Worm (Caenorhabditis elegans) whole organism, L1 larva: ENCODE data around the gene ckr-2.

Experiments
- C16A3.4 ChIP-seq: fragments of 150-350 bp; optimal IDR thresholded peaks from 2 replicates; lab custom pipeline; 2014; ENCODE audit warnings: missing biosample characterization, missing genetic modification characterization
- C34B4.2 ChIP-seq: sonication (generic microtip); optimal IDR thresholded peaks from 2 replicates; lab custom pipeline; 2017; ENCODE audit warnings: mild to moderate bottlenecking, missing genetic modification characterization, missing compliant biosample characterization
- Y116A8C.19 ChIP-seq: sonication (generic microtip); optimal IDR thresholded peaks from 2 replicates; lab custom pipeline; 2016; ENCODE audit warnings: missing compliant biosample characterization, missing genetic modification characterization, borderline replicate concordance
- aha-1 ChIP-seq: fragments of 150-350 bp; optimal IDR thresholded peaks from 2 replicates; lab custom pipeline; 2014; ENCODE audit warnings: missing biosample characterization, missing genetic modification characterization
- ceh-8 ChIP-seq: fragments of 200-800 bp; sonication (Bioruptor generic); optimal IDR thresholded peaks from 2 replicates; lab custom pipeline; 2018; ENCODE audit warnings: mild to moderate bottlenecking, missing genetic modification characterization, moderate library complexity, missing compliant biosample characterization
- ceh-82 ChIP-seq, 3 experiments: fragments of 150-350 bp in 1 of 3; sonication (generic microtip) in 2 of 3; optimal IDR thresholded peaks; 2 replicates each; lab custom pipeline; 2014 to 2017; ENCODE audit warnings: missing biosample characterization in 3 of 3, missing genetic modification characterization in 3 of 3
- ceh-88 ChIP-seq: fragments of 200-800 bp; sonication (Bioruptor generic); IDR thresholded peaks from 2 replicates; pipeline ENCODE4 v1.3.6; 2022; ENCODE audit warnings: missing genetic modification characterization, missing compliant biosample characterization
- ceh-90 ChIP-seq: sonication (generic microtip); optimal IDR thresholded peaks from 2 replicates; lab custom pipeline; 2016; ENCODE audit warnings: missing genetic modification characterization, missing compliant biosample characterization
- dsc-1 ChIP-seq: sonication (generic microtip); optimal IDR thresholded peaks from 2 replicates; lab custom pipeline; 2016; ENCODE audit warnings: mild to moderate bottlenecking, missing genetic modification characterization, missing compliant biosample characterization
- efl-3 ChIP-seq: fragments of 200-800 bp; sonication (Bioruptor generic); optimal IDR thresholded peaks from 2 replicates; lab custom pipeline; 2018; ENCODE audit warnings: mild to moderate bottlenecking, missing genetic modification characterization, missing compliant biosample characterization
- egl-13 ChIP-seq: sonication (generic microtip); optimal IDR thresholded peaks from 2 replicates; lab custom pipeline; 2016; ENCODE audit warnings: missing genotype, missing genetic modification reagents, missing genetic modification characterization, missing compliant biosample characterization
- egl-27 ChIP-seq, 2 experiments: fragments of 150-350 bp in 1 of 2; sonication (generic microtip); optimal IDR thresholded peaks; 3 replicates each; lab custom pipeline; 2017 to 2018; ENCODE audit warnings: missing biosample characterization in 2 of 2, missing genetic modification characterization in 2 of 2, missing genetic modification reagents in 2 of 2
- ets-5 ChIP-seq: fragments of 200-800 bp; sonication (Bioruptor generic); IDR thresholded peaks from 2 replicates; pipeline ENCODE4 v1.3.6; 2022; ENCODE audit warnings: missing genetic modification characterization, missing compliant biosample characterization
- fos-1 ChIP-seq: fragments of 150-350 bp; optimal IDR thresholded peaks from 2 replicates; lab custom pipeline; 2014; ENCODE audit warnings: missing biosample characterization, missing genetic modification characterization
- grh-1 ChIP-seq: fragments of 200-800 bp; sonication (Bioruptor generic); IDR thresholded peaks from 2 replicates; pipeline ENCODE4 v1.3.6; 2022; ENCODE audit warnings: missing genetic modification reagents, missing genetic modification characterization, missing compliant biosample characterization
- hlh-17 ChIP-seq: fragments of 200-800 bp; sonication (Bioruptor generic); optimal IDR thresholded peaks from 2 replicates; lab custom pipeline; 2018; ENCODE audit warnings: missing genetic modification characterization, mild to moderate bottlenecking, missing compliant biosample characterization, moderate library complexity, borderline replicate concordance
- hlh-4 ChIP-seq: sonication (generic microtip); optimal IDR thresholded peaks from 2 replicates; lab custom pipeline; 2016; ENCODE audit warnings: mild to moderate bottlenecking, missing genetic modification characterization, missing compliant biosample characterization
- hpl-2 ChIP-seq: fragments of 150-350 bp; optimal IDR thresholded peaks from 2 replicates; lab custom pipeline; 2014; ENCODE audit warnings: missing biosample characterization, missing genetic modification reagents, missing genetic modification characterization
- irx-1 ChIP-seq: sonication (generic microtip); optimal IDR thresholded peaks from 2 replicates; lab custom pipeline; 2016; ENCODE audit warnings: missing genetic modification characterization, missing compliant biosample characterization
- lin-13 ChIP-seq: fragments of 150-350 bp; optimal IDR thresholded peaks from 2 replicates; lab custom pipeline; 2014; ENCODE audit warnings: missing biosample characterization, missing genetic modification reagents, missing genetic modification characterization
- lin-14 ChIP-seq: fragments of 200-800 bp; sonication (Bioruptor generic); optimal IDR thresholded peaks from 2 replicates; lab custom pipeline; 2018; ENCODE audit warnings: mild to moderate bottlenecking, missing genetic modification characterization, moderate library complexity, missing compliant biosample characterization
- lin-15B ChIP-seq: fragments of 150-350 bp; sonication (generic microtip); optimal IDR thresholded peaks from 3 replicates; lab custom pipeline; 2014; ENCODE audit warnings: missing biosample characterization, missing genetic modification characterization
- lin-35 ChIP-seq, 2 experiments: fragments of 150-350 bp; optimal IDR thresholded peaks; 2 replicates each; lab custom pipeline; 2014; ENCODE audit warnings: missing biosample characterization in 2 of 2, missing genetic modification characterization in 2 of 2, missing genetic modification reagents in 2 of 2
- lin-39 ChIP-seq: fragments of 150-350 bp; optimal IDR thresholded peaks from 2 replicates; lab custom pipeline; 2014; ENCODE audit warnings: missing biosample characterization, missing genetic modification reagents, missing genetic modification characterization
- lir-3 ChIP-seq: sonication (generic microtip); optimal IDR thresholded peaks from 2 replicates; lab custom pipeline; 2016; ENCODE audit warnings: mild to moderate bottlenecking, missing genetic modification characterization, moderate library complexity, missing compliant biosample characterization; ENCODE audit not compliant: poor library complexity
- mab-9 ChIP-seq: fragments of 200-800 bp; sonication (Bioruptor generic); IDR thresholded peaks from 2 replicates; pipeline ENCODE4 v1.3.6; 2022; ENCODE audit warnings: missing genetic modification reagents, missing genetic modification characterization, missing compliant biosample characterization
- mep-1 ChIP-seq: fragments of 150-350 bp; optimal IDR thresholded peaks from 2 replicates; lab custom pipeline; 2014; ENCODE audit warnings: missing biosample characterization, missing genetic modification characterization
- nhr-12 ChIP-seq: sonication (generic microtip); optimal IDR thresholded peaks from 2 replicates; lab custom pipeline; 2017; ENCODE audit warnings: missing biosample characterization, missing genetic modification characterization
- nhr-19 ChIP-seq: fragments of 200-800 bp; sonication (Bioruptor generic); conservative IDR thresholded peaks from 2 replicates; pipeline ENCODE4 v1.3.6; 2022; ENCODE audit warnings: missing genetic modification characterization, missing compliant biosample characterization
- nhr-28 ChIP-seq: fragments of 150-350 bp; optimal IDR thresholded peaks from 2 replicates; lab custom pipeline; 2014; ENCODE audit warnings: missing biosample characterization, missing genetic modification characterization
- nhr-71 ChIP-seq: sonication (generic microtip); optimal IDR thresholded peaks from 2 replicates; lab custom pipeline; 2016; ENCODE audit warnings: mild to moderate bottlenecking, missing genetic modification characterization, moderate library complexity, missing compliant biosample characterization
- nhr-76 ChIP-seq: sonication (generic microtip); optimal IDR thresholded peaks from 2 replicates; lab custom pipeline; 2017; ENCODE audit warnings: missing biosample characterization, missing genetic modification characterization
- nhr-77 ChIP-seq: fragments of 150-350 bp; optimal IDR thresholded peaks from 2 replicates; lab custom pipeline; 2014; ENCODE audit warnings: missing biosample characterization, missing genetic modification characterization
- nhr-84 ChIP-seq: sonication (generic microtip); optimal IDR thresholded peaks from 2 replicates; lab custom pipeline; 2017; ENCODE audit warnings: missing biosample characterization, missing genetic modification characterization
- nhr-85 ChIP-seq: sonication (generic microtip); peaks from one replicate; lab custom pipeline; 2016; ENCODE audit warnings: missing genetic modification characterization, inconsistent platforms, missing compliant biosample characterization
- rnt-1 ChIP-seq: sonication (generic microtip); optimal IDR thresholded peaks from 2 replicates; lab custom pipeline; 2016; ENCODE audit warnings: mild to moderate bottlenecking, missing genetic modification characterization, moderate library complexity, missing compliant biosample characterization
- skn-1 ChIP-seq: fragments of 150-350 bp; optimal IDR thresholded peaks from 2 replicates; lab custom pipeline; 2014; ENCODE audit warnings: missing biosample characterization, missing genetic modification characterization
- snpc-4 ChIP-seq: fragments of 150-350 bp; optimal IDR thresholded peaks from 2 replicates; lab custom pipeline; 2014; ENCODE audit warnings: missing biosample characterization, missing genetic modification characterization
- snu-23 ChIP-seq: sonication (generic microtip); optimal IDR thresholded peaks from 2 replicates; lab custom pipeline; 2016; ENCODE audit warnings: missing genetic modification characterization, missing compliant biosample characterization
- sptf-1 ChIP-seq: fragments of 150-350 bp; optimal IDR thresholded peaks from 2 replicates; lab custom pipeline; 2014; ENCODE audit warnings: missing biosample characterization, missing genetic modification characterization
- swsn-7 ChIP-seq: sonication (generic microtip); optimal IDR thresholded peaks from 2 replicates; lab custom pipeline; 2016; ENCODE audit warnings: missing genetic modification characterization, missing compliant biosample characterization
- tlp-1 ChIP-seq: fragments of 150-350 bp; optimal IDR thresholded peaks from 2 replicates; lab custom pipeline; 2014; ENCODE audit warnings: missing biosample characterization, missing genetic modification characterization
- unc-130 ChIP-seq: fragments of 150-350 bp; optimal IDR thresholded peaks from 2 replicates; lab custom pipeline; 2017; ENCODE audit warnings: missing biosample characterization, missing genetic modification characterization, inconsistent platforms
- unc-62 ChIP-seq: fragments of 150-350 bp; optimal IDR thresholded peaks from 2 replicates; lab custom pipeline; 2014; ENCODE audit warnings: missing biosample characterization, missing genetic modification reagents, missing genetic modification characterization
- unc-98 ChIP-seq: fragments of 200-800 bp; sonication (Bioruptor generic); IDR thresholded peaks from 2 replicates; pipeline ENCODE4 v1.3.6; 2022; ENCODE audit warnings: missing genetic modification characterization, missing compliant biosample characterization
- zag-1 ChIP-seq: fragments of 150-350 bp; optimal IDR thresholded peaks from 2 replicates; lab custom pipeline; 2014; ENCODE audit warnings: missing biosample characterization, missing genetic modification characterization
- ztf-11 ChIP-seq, 2 experiments: sonication (generic microtip); optimal IDR thresholded peaks; 2 replicates each; lab custom pipeline; 2016 to 2017; ENCODE audit warnings: missing genetic modification characterization in 2 of 2, missing biosample characterization in 1 of 2, missing compliant biosample characterization in 1 of 2

Gene ckr-2

DNA sequence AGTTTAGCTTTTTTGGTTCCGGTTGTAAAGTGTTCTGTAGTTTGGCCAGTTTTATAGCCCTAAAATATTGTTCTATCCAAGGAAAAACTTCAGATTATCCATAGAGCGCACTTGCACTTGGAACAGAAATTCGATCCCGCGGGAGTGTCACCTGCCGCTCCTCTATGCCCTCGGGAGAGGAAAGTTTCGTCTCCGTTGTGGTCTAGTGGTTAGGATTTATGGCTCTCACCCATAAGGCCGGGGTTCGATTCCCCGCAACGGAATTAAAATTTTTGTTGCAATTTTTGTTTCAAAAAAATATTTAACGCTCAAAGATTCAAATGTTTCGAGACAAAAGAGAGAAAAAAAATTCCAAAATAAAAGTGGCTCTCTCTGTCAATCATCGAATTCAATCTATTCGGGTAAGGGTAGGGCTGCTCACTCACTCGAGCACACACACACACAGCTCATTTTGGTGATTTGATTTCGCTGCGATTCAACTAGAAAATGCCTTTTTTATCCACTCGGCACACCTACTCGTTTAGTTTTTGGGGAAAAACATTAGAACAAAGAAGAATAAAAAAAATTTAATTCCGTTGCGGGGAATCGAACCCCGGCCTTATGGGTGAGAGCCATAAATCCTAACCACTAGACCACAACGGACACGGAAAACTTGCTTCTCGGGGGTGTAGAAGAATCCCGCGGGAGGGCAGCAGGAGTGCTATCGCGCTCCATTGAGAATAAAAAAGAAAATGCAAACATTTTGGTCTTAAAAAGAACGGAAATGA, 11.1 kb upstream of the ckr-2 start (continued):
- TF ChIP-seq lin-14 (GFP tag; lab: Kevin White, UChicago) (peak; percentile 25), nhr-84 (tag; lab: Kevin White, UChicago) (no peak), lin-15B (tag; lab: Kevin White, UChicago) (peak; percentile 5), egl-13 (tag; lab: Kevin White, UChicago) (no peak), nhr-71 (tag; lab: Kevin White, UChicago) (peak; percentile 52), C16A3.4 (tag; lab: Kevin White, UChicago) (peak; percentile 23), lin-39 (tag; lab: Kevin White, UChicago) (no peak), ztf-11 (tag; optimal IDR thresholded peaks at IDR 0.05; lab: Kevin White, UChicago) (no peak), hlh-4 (no peak), efl-3 (GFP tag; lab: Kevin White, UChicago) (no peak), hpl-2 (GFP tag; lab: Kevin White, UChicago) (no peak), mep-1 (peak; percentile 2), dsc-1 (no peak), ceh-88 (no peak), aha-1 (tag; lab: Kevin White, UChicago) (no peak), irx-1 (tag; lab: Kevin White, UChicago) (no peak), ceh-82 (tag; optimal IDR thresholded peaks at IDR 0.05; lab: Kevin White, UChicago) (peak in 1 of 3 experiments; percentile 19), snu-23 (GFP tag; lab: Kevin White, UChicago) (peak; percentile 54), nhr-76 (tag; lab: Kevin White, UChicago) (no peak), lir-3 (tag; lab: Kevin White, UChicago) (no peak), sptf-1 (no peak), nhr-28 (tag; lab: Kevin White, UChicago) (no peak), ets-5 (GFP tag; lab: Robert Waterston, UW) (no peak), snpc-4 (tag; lab: Kevin White, UChicago) (no peak), zag-1 (tag; lab: Kevin White, UChicago) (no peak), ceh-8 (GFP tag; lab: Kevin White, UChicago) (no peak), nhr-12 (tag; lab: Kevin White, UChicago) (no peak), rnt-1 (tag; lab: Kevin White, UChicago) (peak; percentile 83), unc-98 (no peak), mab-9 (no peak), swsn-7 (tag; lab: Kevin White, UChicago) (peak; percentile 3), Y116A8C.19 (no peak), hlh-17 (GFP tag; lab: Kevin White, UChicago) (no peak), fos-1 (tag; lab: Kevin White, UChicago) (no peak), nhr-19 (peak; percentile 64), lin-13 (peak; percentile 20), skn-1 (tag; lab: Kevin White, UChicago) (no peak), tlp-1 (tag; lab: Kevin White, UChicago) (no peak), unc-62 (GFP tag; lab: Kevin White, UChicago) (no peak), C34B4.2 (no peak), nhr-77 (tag; lab: Kevin White, UChicago) (peak; percentile 2), egl-27 (tag; optimal IDR thresholded peaks at IDR 0.05; lab: Kevin White, UChicago) (no peak), ceh-90 (no peak), lin-35 (GFP tag; optimal IDR thresholded peaks at IDR 0.05; lab: Kevin White, UChicago) (peak; percentile 30 to 57), nhr-85 (tag; lab: Kevin White, UChicago) (peak; percentile 63), unc-130 (tag; lab: Kevin White, UChicago) (no peak), grh-1 (GFP tag; lab: Robert Waterston, UW) (no peak)
- TF ChIP-seq, all 84 proteins: peak for 22
